Worm (Caenorhabditis elegans) whole organism, L2 larva: ENCODE results near the gene F57B9.8.

Experiments
- C34F6.9 ChIP-seq: fragments of 150-350 bp; optimal IDR thresholded peaks from 2 replicates; lab custom pipeline; 2014; ENCODE audit warnings: missing biosample characterization, missing genetic modification characterization
- F13H6.1 ChIP-seq: sonication (generic microtip); optimal IDR thresholded peaks from 2 replicates; lab custom pipeline; 2016; ENCODE audit warnings: missing genetic modification characterization, missing compliant biosample characterization
- ZK546.5 ChIP-seq: sonication (generic microtip); optimal IDR thresholded peaks from 2 replicates; lab custom pipeline; 2017; ENCODE audit warnings: missing biosample characterization, missing genetic modification characterization
- alr-1 ChIP-seq: fragments of 150-350 bp; optimal IDR thresholded peaks from 2 replicates; lab custom pipeline; 2014; ENCODE audit warnings: missing biosample characterization, missing genetic modification characterization
- aly-2 ChIP-seq: fragments of 150-350 bp; optimal IDR thresholded peaks from 2 replicates; lab custom pipeline; 2014; ENCODE audit warnings: missing biosample characterization, missing genetic modification characterization
- blmp-1 ChIP-seq: sonication (generic microtip); optimal IDR thresholded peaks from 2 replicates; lab custom pipeline; 2017; ENCODE audit warnings: missing genetic modification characterization, mild to moderate bottlenecking, missing compliant biosample characterization, antibody characterized with exemption, moderate library complexity; ENCODE audit not compliant: insufficient read depth
- ceh-16 ChIP-seq: fragments of 150-350 bp; optimal IDR thresholded peaks from 2 replicates; lab custom pipeline; 2014; ENCODE audit warnings: missing biosample characterization, missing genetic modification characterization
- ceh-82 ChIP-seq: fragments of 150-350 bp; optimal IDR thresholded peaks from 2 replicates; lab custom pipeline; 2014; ENCODE audit warnings: missing biosample characterization, missing genetic modification characterization
- crh-2 ChIP-seq: sonication (generic microtip); optimal IDR thresholded peaks from 2 replicates; lab custom pipeline; 2017; ENCODE audit warnings: missing biosample characterization, missing genetic modification characterization
- dmd-4 ChIP-seq: sonication (generic microtip); optimal IDR thresholded peaks from 2 replicates; lab custom pipeline; 2017; ENCODE audit warnings: missing biosample characterization, missing genetic modification characterization
- egl-27 ChIP-seq: sonication (generic microtip); optimal IDR thresholded peaks from 3 replicates; lab custom pipeline; 2017; ENCODE audit warnings: missing biosample characterization, missing genetic modification reagents, missing genetic modification characterization
- elt-1 ChIP-seq: fragments of 150-350 bp; optimal IDR thresholded peaks from 2 replicates; lab custom pipeline; 2014; ENCODE audit warnings: missing biosample characterization, missing genetic modification characterization
- fos-1 ChIP-seq: fragments of 150-350 bp; optimal IDR thresholded peaks from 2 replicates; lab custom pipeline; 2014; ENCODE audit warnings: missing biosample characterization, missing genetic modification characterization
- gmeb-1 ChIP-seq: fragments of 150-350 bp; optimal IDR thresholded peaks from 2 replicates; lab custom pipeline; 2014; ENCODE audit warnings: missing biosample characterization, missing genetic modification characterization
- lin-11 ChIP-seq: fragments of 150-350 bp; sonication (generic microtip); optimal IDR thresholded peaks from 2 replicates; lab custom pipeline; 2014; ENCODE audit warnings: missing biosample characterization, missing genetic modification characterization, inconsistent platforms, mixed read lengths
- lin-13 ChIP-seq: fragments of 150-350 bp; optimal IDR thresholded peaks from 2 replicates; lab custom pipeline; 2014; ENCODE audit warnings: missing biosample characterization, missing genetic modification reagents, missing genetic modification characterization
- lin-39 ChIP-seq: fragments of 150-350 bp; optimal IDR thresholded peaks from 2 replicates; lab custom pipeline; 2014; ENCODE audit warnings: missing biosample characterization, missing genetic modification reagents, missing genetic modification characterization
- lsy-2 ChIP-seq, 2 experiments: fragments of 150-350 bp in 1 of 2; sonication (generic microtip) in 1 of 2; optimal IDR thresholded peaks; 2 replicates each; lab custom pipeline; 2014 to 2017; ENCODE audit warnings: missing biosample characterization in 2 of 2, missing genetic modification characterization in 2 of 2
- mab-5 ChIP-seq: fragments of 150-350 bp; optimal IDR thresholded peaks from 2 replicates; lab custom pipeline; 2014; ENCODE audit warnings: missing biosample characterization, missing genetic modification characterization
- mdl-1 ChIP-seq, 2 experiments: fragments of 150-350 bp in 1 of 2; sonication (generic microtip) in 1 of 2; optimal IDR thresholded peaks; 2 replicates each; lab custom pipeline; 2017; ENCODE audit warnings: missing biosample characterization in 2 of 2, missing genetic modification characterization in 2 of 2
- nhr-11 ChIP-seq: fragments of 150-350 bp; optimal IDR thresholded peaks from 2 replicates; lab custom pipeline; 2014; ENCODE audit warnings: missing biosample characterization, missing genetic modification characterization
- nhr-12 ChIP-seq: fragments of 150-350 bp; optimal IDR thresholded peaks from 2 replicates; lab custom pipeline; 2014; ENCODE audit warnings: missing biosample characterization, missing genetic modification characterization
- nhr-129 ChIP-seq: fragments of 150-350 bp; optimal IDR thresholded peaks from 2 replicates; lab custom pipeline; 2014; ENCODE audit warnings: missing biosample characterization, missing genetic modification characterization
- nhr-21 ChIP-seq: fragments of 150-350 bp; optimal IDR thresholded peaks from 2 replicates; lab custom pipeline; 2014; ENCODE audit warnings: missing biosample characterization, missing genetic modification characterization
- nhr-237 ChIP-seq: fragments of 150-350 bp; optimal IDR thresholded peaks from 2 replicates; lab custom pipeline; 2014; ENCODE audit warnings: missing biosample characterization, missing genetic modification characterization
- nhr-25 ChIP-seq: fragments of 150-350 bp; sonication (generic microtip); optimal IDR thresholded peaks from 3 replicates; lab custom pipeline; 2014; ENCODE audit warnings: missing biosample characterization, missing genetic modification characterization
- nhr-6 ChIP-seq: fragments of 150-350 bp; optimal IDR thresholded peaks from 2 replicates; lab custom pipeline; 2014; ENCODE audit warnings: missing biosample characterization, missing genetic modification characterization
- sma-3 ChIP-seq: sonication (generic microtip); optimal IDR thresholded peaks from 2 replicates; lab custom pipeline; 2016; ENCODE audit warnings: missing genetic modification reagents, missing genetic modification characterization, missing compliant biosample characterization
- sma-9 ChIP-seq, 2 experiments: fragments of 150-350 bp in 1 of 2; sonication (generic microtip) in 1 of 2; optimal IDR thresholded peaks; 2 replicates each; lab custom pipeline; 2014 to 2016; ENCODE audit warnings: missing genetic modification characterization in 2 of 2, mild to moderate bottlenecking in 1 of 2, missing biosample characterization in 1 of 2, missing compliant biosample characterization in 1 of 2, missing genetic modification reagents in 1 of 2, moderate library complexity in 1 of 2
- unc-39 ChIP-seq: fragments of 150-350 bp; optimal IDR thresholded peaks from 2 replicates; lab custom pipeline; 2014; ENCODE audit warnings: missing biosample characterization, missing genetic modification characterization
- unc-55 ChIP-seq: fragments of 150-350 bp; sonication (generic microtip); optimal IDR thresholded peaks from 3 replicates; lab custom pipeline; 2014; ENCODE audit warnings: missing biosample characterization, missing genetic modification reagents, missing genetic modification characterization
- unc-62 ChIP-seq: fragments of 150-350 bp; optimal IDR thresholded peaks from 2 replicates; lab custom pipeline; 2014; ENCODE audit warnings: missing biosample characterization, missing genetic modification reagents, missing genetic modification characterization
- zag-1 ChIP-seq: fragments of 150-350 bp; optimal IDR thresholded peaks from 2 replicates; lab custom pipeline; 2014; ENCODE audit warnings: missing biosample characterization, missing genetic modification characterization
- ztf-1 ChIP-seq: fragments of 200-800 bp; sonication (Bioruptor generic); conservative IDR thresholded peaks from 2 replicates; pipeline ENCODE4 v1.3.6; 2022; ENCODE audit warnings: missing genetic modification characterization, missing compliant biosample characterization
- ztf-11 ChIP-seq: sonication (generic microtip); optimal IDR thresholded peaks from 2 replicates; lab custom pipeline; 2017; ENCODE audit warnings: missing biosample characterization, missing genetic modification characterization
- ztf-4 ChIP-seq: fragments of 150-350 bp; optimal IDR thresholded peaks from 2 replicates; lab custom pipeline; 2014; ENCODE audit warnings: missing biosample characterization, missing genetic modification characterization

F57B9.8 gene

DNA sequence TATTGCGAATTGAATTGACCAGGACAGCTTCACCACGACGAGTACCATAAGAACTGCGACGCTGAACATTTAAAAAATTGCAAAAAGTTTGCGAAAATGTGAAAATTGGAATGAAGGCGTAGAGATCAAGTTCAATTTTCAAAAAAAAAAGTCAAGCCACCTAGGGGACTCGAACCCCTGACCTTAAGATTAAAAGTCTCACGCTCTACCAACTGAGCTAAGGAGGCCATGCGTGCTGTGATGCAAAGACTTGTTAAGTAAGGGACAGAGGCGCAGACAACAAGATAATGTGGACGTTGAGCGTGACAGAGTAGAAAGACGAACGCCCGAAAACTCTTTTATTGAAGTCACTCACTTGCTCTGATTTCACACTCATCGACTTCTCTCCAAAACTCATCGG is 47.5 kb downstream of the F57B9.8 start:
- TF ChIP-seq nhr-129 (tag; lab: Kevin White, UChicago) (peak; percentile 93), blmp-1 (tag; lab: Kevin White, UChicago) (no peak), lin-39 (tag; lab: Kevin White, UChicago) (no peak), lin-13 (peak; percentile 52), gmeb-1 (tag; lab: Kevin White, UChicago) (peak; percentile 61), aly-2 (no peak), ztf-4 (peak; percentile 40), unc-55 (GFP tag; lab: Kevin White, UChicago) (peak; percentile 73), egl-27 (peak; percentile 37), elt-1 (no peak), nhr-6 (tag; lab: Kevin White, UChicago) (no peak), alr-1 (tag; lab: Kevin White, UChicago) (no peak), ceh-16 (no peak), zag-1 (peak; percentile 7), dmd-4 (no peak), ZK546.5 (no peak), sma-3 (GFP tag; lab: Kevin White, UChicago) (no peak), lin-11 (tag; lab: Kevin White, UChicago) (peak; percentile 50), unc-39 (no peak), ztf-1 (GFP tag; lab: Robert Waterston, UW) (no peak), fos-1 (tag; lab: Kevin White, UChicago) (peak; percentile 38), sma-9 (GFP tag; optimal IDR thresholded peaks at IDR 0.05; lab: Kevin White, UChicago) (peak; percentile 76), sma-9 (tag; optimal IDR thresholded peaks at IDR 0.05; lab: Kevin White, UChicago) (no peak), F13H6.1 (peak; percentile 42), mab-5 (no peak), ceh-82 (tag; lab: Kevin White, UChicago) (no peak), nhr-11 (tag; lab: Kevin White, UChicago) (peak; percentile 19), mdl-1 (tag; optimal IDR thresholded peaks at IDR 0.05; lab: Kevin White, UChicago) (peak in 1 of 2 experiments; percentile 48), nhr-21 (peak; percentile 2), lsy-2 (tag; optimal IDR thresholded peaks at IDR 0.05; lab: Kevin White, UChicago) (peak; percentile 56 to 74), C34F6.9 (peak; percentile 65), nhr-237 (tag; lab: Kevin White, UChicago) (no peak), nhr-12 (no peak), nhr-25 (tag; lab: Kevin White, UChicago) (no peak), crh-2 (tag; lab: Kevin White, UChicago) (peak; percentile 68)

DNA sequence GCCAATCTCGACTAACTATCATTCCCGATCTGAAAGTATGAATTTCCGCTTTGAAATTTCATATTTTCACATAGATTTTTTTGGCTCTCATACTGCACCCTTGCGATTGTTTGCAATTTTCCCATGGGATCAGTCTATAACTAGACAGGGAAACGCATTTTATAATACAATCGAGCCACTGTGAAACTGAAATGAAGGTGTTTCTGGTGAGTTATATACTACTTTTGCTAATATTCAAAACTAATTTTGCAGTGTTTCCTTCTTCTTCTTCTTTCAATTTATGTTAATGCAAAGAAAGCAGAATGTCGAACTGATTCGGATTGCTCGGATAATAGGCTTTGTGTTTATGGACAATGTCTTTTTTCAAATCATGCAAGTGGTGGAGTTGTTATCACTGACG is 49.2 kb downstream of the F57B9.8 start:
- TF ChIP-seq ztf-11, result no peak
- no peak for TF ChIP-seq unc-62 (GFP tag; lab: Kevin White, UChicago)
- no peak for TF ChIP-seq nhr-12
- no peak for TF ChIP-seq F13H6.1
- TF ChIP-seq egl-27, result no peak
- no peak for TF ChIP-seq fos-1 (tag; lab: Kevin White, UChicago)

DNA sequence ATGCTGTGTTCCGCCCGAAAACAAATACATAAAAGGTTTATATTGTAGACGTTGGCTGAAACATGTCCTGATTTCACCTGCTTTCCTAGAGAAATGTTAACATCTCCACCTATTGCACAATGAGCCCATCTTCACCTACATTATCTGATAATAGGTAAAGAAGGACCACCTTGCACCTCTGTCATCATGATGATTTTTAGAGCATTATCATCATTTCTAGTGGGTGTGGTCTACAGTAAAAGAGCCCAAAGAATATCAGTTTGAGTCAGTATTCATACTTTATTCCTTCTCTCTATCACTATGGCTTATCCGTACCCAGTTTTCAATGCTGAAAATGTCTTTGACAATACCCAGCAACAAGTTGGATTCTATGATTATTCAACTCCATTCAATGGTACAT is 50.9 kb downstream of the F57B9.8 start, which contains the start of gene med-2:
TSS of gene med-2 (plus strand) at position 301 of the 400 bp plus-strand sequence.
- TF ChIP-seq ztf-1 (GFP tag; lab: Robert Waterston, UW), result no peak
- TF ChIP-seq nhr-11 (tag; lab: Kevin White, UChicago), result no peak
- no peak for TF ChIP-seq unc-62 (GFP tag; lab: Kevin White, UChicago)
- no peak for TF ChIP-seq mab-5
- TF ChIP-seq crh-2 (tag; lab: Kevin White, UChicago), result no peak
- no peak for TF ChIP-seq lsy-2 (tag; optimal IDR thresholded peaks at IDR 0.05; lab: Kevin White, UChicago)
- TF ChIP-seq mdl-1 (tag; optimal IDR thresholded peaks at IDR 0.05; lab: Kevin White, UChicago), result no peak
- TF ChIP-seq, all 48 proteins: peak for 0
